Fruit fly (Drosophila melanogaster) whole organism, pupa: Measurements from ENCODE around the gene CG33640.

Experiments used
- CG13204 ChIP-seq: fragments of 200-800 bp; sonication (Bioruptor generic); optimal IDR thresholded peaks from 2 replicates; lab custom pipeline; 2018; ENCODE audit warnings: missing biosample characterization, mild to moderate bottlenecking, missing genetic modification characterization, moderate library complexity
- CG17806 ChIP-seq: fragments of 200-800 bp; sonication (Bioruptor generic); optimal IDR thresholded peaks from 2 replicates; lab custom pipeline; 2018; ENCODE audit warnings: missing biosample characterization, mild to moderate bottlenecking, missing genetic modification characterization, moderate library complexity
- CG32121 ChIP-seq: fragments of 200-800 bp; sonication (Bioruptor generic); IDR thresholded peaks from 2 replicates; pipeline ENCODE4 v1.3.6; 2022; ENCODE audit warnings: missing biosample characterization, missing genetic modification characterization
- CG34367 ChIP-seq: fragments of 200-800 bp; sonication (Bioruptor generic); optimal IDR thresholded peaks from 2 replicates; lab custom pipeline; 2018; ENCODE audit warnings: missing biosample characterization, mild to moderate bottlenecking, missing genetic modification characterization
- CG9948 ChIP-seq: fragments of 200-800 bp; sonication (Bioruptor generic); optimal IDR thresholded peaks from 2 replicates; lab custom pipeline; 2018; ENCODE audit warnings: missing biosample characterization, mild to moderate bottlenecking, missing genetic modification characterization, moderate library complexity
- D1 ChIP-seq: fragments of 200-800 bp; sonication (Bioruptor generic); optimal IDR thresholded peaks from 2 replicates; lab custom pipeline; 2018; ENCODE audit warnings: missing biosample characterization, mild to moderate bottlenecking, missing genetic modification characterization, moderate library complexity
- gl ChIP-seq: fragments of 200-800 bp; sonication (Bioruptor generic); optimal IDR thresholded peaks from 2 replicates; lab custom pipeline; 2018; ENCODE audit warnings: missing biosample characterization, mild to moderate bottlenecking, missing genetic modification characterization

DNA sequence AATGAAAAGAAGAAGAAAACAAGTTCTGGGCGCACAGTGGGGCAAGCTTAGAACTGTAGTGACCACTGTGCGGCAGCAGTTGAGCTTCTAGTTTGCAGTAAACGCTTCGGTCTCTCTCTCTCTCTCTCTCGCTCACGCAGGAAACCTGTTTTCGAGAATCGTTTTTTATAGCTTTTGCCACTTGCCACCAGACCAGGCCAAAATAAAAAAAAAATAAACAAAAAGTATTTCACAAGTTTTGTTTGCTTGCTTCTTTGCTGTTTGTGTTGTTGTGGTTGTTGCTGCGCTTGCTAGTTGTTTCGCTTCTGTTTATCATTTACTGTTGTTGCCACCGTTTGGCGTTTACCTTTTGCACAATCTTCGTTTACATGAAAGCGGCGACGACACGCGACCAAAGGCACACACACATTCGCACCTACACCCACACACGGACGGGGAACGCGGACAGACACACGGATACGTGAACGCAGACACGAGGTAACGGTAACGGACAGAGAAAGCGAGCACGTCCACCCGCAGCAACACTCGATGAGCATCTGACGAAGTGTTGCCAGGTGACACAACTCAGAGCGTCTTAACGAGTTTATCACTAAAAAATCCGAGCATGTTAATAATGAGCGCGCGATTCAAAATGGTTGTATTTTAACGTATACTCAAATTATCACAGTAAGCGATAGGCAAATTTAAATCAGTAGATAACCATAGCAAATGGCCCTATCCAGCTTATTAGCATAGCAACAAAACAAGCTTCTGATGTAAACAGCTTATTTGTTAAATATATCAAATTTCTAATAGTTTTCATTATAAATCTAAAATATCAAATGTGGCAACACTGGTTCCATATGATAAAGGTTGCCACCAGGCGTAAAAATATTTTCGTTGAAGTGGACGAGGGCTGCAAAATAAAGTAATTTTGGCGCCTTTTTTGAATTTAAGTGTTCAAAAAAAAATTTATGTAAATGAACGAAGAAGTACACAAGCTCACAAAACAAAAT lies 21.4 kb downstream of the CG33640 start, which contains the start of gene B4:
- TF ChIP-seq CG9948 (peak; percentile 20), CG13204 (GFP tag; lab: Kevin White, UChicago) (peak; percentile 46), D1 (peak; percentile 74), CG17806 (tag; lab: Kevin White, UChicago) (peak; percentile 27), CG34367 (tag; lab: Kevin White, UChicago) (peak; percentile 44), CG32121 (peak; percentile 61), gl (tag; lab: Kevin White, UChicago) (peak; percentile 72)
